Worm (Caenorhabditis elegans) whole organism, mixed stage, embryonic: ENCODE measurements around the gene T23F6.2.

Experiments used
- lin-32 ChIP-seq: fragments of 200-800 bp; sonication (Bioruptor generic); optimal IDR thresholded peaks from 2 replicates; lab custom pipeline; 2018; ENCODE audit warnings: mild to moderate bottlenecking, missing genetic modification characterization, missing compliant biosample characterization
- lsy-2 ChIP-seq: fragments of 150-350 bp; optimal IDR thresholded peaks from 2 replicates; lab custom pipeline; 2014; ENCODE audit warnings: missing biosample characterization, missing genetic modification characterization
- nhr-12 ChIP-seq: fragments of 150-350 bp; optimal IDR thresholded peaks from 2 replicates; lab custom pipeline; 2014; ENCODE audit warnings: missing biosample characterization, missing genetic modification characterization
- pha-4 ChIP-seq: fragments of 150-350 bp; optimal IDR thresholded peaks from 2 replicates; lab custom pipeline; 2018; ENCODE audit warnings: missing biosample characterization, missing genetic modification reagents, missing genetic modification characterization
- unc-62 ChIP-seq: fragments of 150-350 bp; optimal IDR thresholded peaks from 2 replicates; lab custom pipeline; 2014; ENCODE audit warnings: missing biosample characterization, missing genetic modification reagents, missing genetic modification characterization

DNA sequence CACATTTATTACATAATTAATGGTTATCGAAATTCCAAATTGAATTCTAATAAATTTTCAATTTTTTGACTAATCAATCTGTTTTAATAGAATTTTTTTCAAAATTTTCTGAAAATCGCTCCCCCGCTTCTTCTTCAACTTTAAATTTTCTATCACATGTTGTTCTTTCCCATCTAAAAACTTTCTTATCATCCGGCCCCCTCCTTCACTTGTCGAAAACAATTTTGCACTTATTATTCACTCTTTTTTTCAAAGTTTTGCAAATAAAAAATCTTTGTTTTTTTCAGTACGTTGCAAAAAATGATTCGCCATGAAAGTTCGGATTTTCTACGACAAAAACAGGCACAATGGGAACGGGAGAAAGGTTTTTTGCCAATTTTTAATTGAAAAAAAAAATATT lies 32.8 kb upstream of the T23F6.2 start, which contains the start of gene T23B5.3:
- TF ChIP-seq pha-4 (no peak), lsy-2 (tag; lab: Kevin White, UChicago) (no peak), unc-62 (GFP tag; lab: Kevin White, UChicago) (no peak), nhr-12 (tag; lab: Kevin White, UChicago) (no peak), lin-32 (no peak)
